Fruit fly (Drosophila melanogaster) whole organism, embryonic: Measurements from ENCODE around the gene CG3071.

Experiments used
- BEAF-32 ChIP-seq: fragments of 200-800 bp; sonication (Bioruptor generic); optimal IDR thresholded peaks from 3 replicates; lab custom pipeline; 2017; ENCODE audit warnings: missing biosample characterization, missing genetic modification characterization, mild to moderate bottlenecking, moderate library complexity, missing genetic modification reagents
- CG13775 ChIP-seq: fragments of 200-800 bp; sonication (Bioruptor generic); optimal IDR thresholded peaks from 3 replicates; lab custom pipeline; 2017; ENCODE audit warnings: missing biosample characterization, mild to moderate bottlenecking, missing genetic modification characterization
- CG16779 ChIP-seq: fragments of 200-800 bp; sonication (Bioruptor generic); IDR thresholded peaks from 2 replicates; pipeline ENCODE4 v1.3.6; 2022; ENCODE audit warnings: missing biosample characterization, missing genetic modification characterization
- Hmx ChIP-seq: fragments of 200-800 bp; sonication (Bioruptor generic); optimal IDR thresholded peaks from 2 replicates; lab custom pipeline; 2016; ENCODE audit warnings: missing biosample characterization, missing genetic modification characterization
- Myb ChIP-seq: fragments of 200-800 bp; sonication (Bioruptor generic); optimal IDR thresholded peaks from 2 replicates; lab custom pipeline; 2016; ENCODE audit warnings: missing biosample characterization, missing genetic modification characterization
- Ptx1 ChIP-seq: fragments of 200-800 bp; sonication (Bioruptor generic); IDR thresholded peaks from 2 replicates; pipeline ENCODE4 v1.3.6; 2022; ENCODE audit warnings: missing biosample characterization, missing genetic modification characterization
- chn ChIP-seq: fragments of 200-800 bp; sonication (Bioruptor generic); optimal IDR thresholded peaks from 2 replicates; lab custom pipeline; 2016; ENCODE audit warnings: missing biosample characterization, missing genetic modification characterization
- sens ChIP-seq: fragments of 200-800 bp; sonication (Bioruptor generic); peaks from one replicate; lab custom pipeline; 2016; ENCODE audit warnings: missing biosample characterization, missing genetic modification characterization

DNA sequence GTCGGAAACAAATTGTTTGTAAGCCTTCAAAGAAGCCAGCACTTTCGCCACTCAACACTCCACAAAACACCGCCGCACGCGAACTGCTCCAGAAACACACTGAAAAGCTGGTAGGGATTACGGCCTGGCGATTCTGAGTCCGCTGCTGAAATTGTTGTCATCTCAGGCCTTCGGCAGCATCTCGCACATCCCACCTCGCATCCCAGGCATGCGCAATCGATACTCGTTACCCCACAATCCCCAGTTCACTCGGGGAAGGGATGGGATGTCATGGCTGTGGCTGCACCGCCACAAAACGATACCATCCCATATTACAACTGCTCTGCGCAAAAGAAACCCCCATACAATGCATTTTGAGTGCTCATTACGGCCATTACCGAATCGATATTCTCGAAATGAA, 2.9 kb upstream of the CG3071 start, which contains the start of gene CG3078:
- TF ChIP-seq sens (GFP tag; lab: Kevin White, UChicago), result no peak
- no peak for TF ChIP-seq CG16779 (GFP tag; lab: Robert Waterston, UW)
- no peak for TF ChIP-seq Ptx1 (GFP tag; lab: Robert Waterston, UW)
- no peak for TF ChIP-seq chn
- TF ChIP-seq Hmx (GFP tag; lab: Kevin White, UChicago), result no peak
- TF ChIP-seq CG13775 (GFP tag; lab: Kevin White, UChicago), result no peak
- TF ChIP-seq BEAF-32, result no peak
- no peak for TF ChIP-seq Myb
